Worm (Caenorhabditis elegans): ENCODE results near the gene Y6E2A.5.

DNA sequence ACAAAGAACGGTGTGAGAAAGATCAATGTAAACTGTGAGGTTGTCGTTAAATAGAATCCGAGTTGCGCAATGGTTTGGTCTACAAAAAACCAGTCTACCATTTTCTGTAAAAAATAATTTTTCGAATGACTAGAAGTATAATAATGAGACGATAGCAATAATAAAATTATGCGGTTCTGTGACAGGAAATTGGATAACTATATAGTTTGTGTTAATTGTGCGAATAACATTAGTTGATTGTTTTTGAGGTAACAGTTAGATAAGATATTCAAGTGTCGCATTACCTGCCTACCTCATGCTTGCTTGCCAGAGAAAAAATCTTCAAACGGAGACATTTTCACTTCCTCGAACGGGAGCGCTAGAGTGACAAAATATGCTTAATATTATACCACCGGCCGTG lies 23.4 kb upstream of the Y6E2A.5 start, which contains the start of gene str-18:
- TF ChIP-seq lsy-2 (tag; optimal IDR thresholded peaks at IDR 0.05) = no peak
- TF ChIP-seq mep-1 (tag; optimal IDR thresholded peaks at IDR 0.05) = no peak
- TF ChIP-seq pqm-1 (tag; optimal IDR thresholded peaks at IDR 0.05) = no peak
- TF ChIP-seq nhr-76 (tag; optimal IDR thresholded peaks at IDR 0.05) = no peak
- no peak for TF ChIP-seq lin-35 (GFP tag; optimal IDR thresholded peaks at IDR 0.05)
- no peak for TF ChIP-seq blmp-1 (tag; optimal IDR thresholded peaks at IDR 0.05)
- TF ChIP-seq unc-62 (GFP tag; optimal IDR thresholded peaks at IDR 0.05) = no peak
- TF ChIP-seq snpc-4 (tag; optimal IDR thresholded peaks at IDR 0.05) = no peak
- no peak for TF ChIP-seq nhr-237 (tag; optimal IDR thresholded peaks at IDR 0.05)
- TF ChIP-seq aly-2 (tag; optimal IDR thresholded peaks at IDR 0.05) = no peak
- no peak for TF ChIP-seq ama-1 (optimal IDR thresholded peaks at IDR 0.05)
- no peak for TF ChIP-seq elt-3 (tag; optimal IDR thresholded peaks at IDR 0.05)
- no peak for TF ChIP-seq nhr-77 (tag; optimal IDR thresholded peaks at IDR 0.05)
- no peak for TF ChIP-seq lin-13 (GFP tag; optimal IDR thresholded peaks at IDR 0.05)
